Worm (Caenorhabditis elegans): Measurements from ENCODE around the gene C46F11.5.

DNA sequence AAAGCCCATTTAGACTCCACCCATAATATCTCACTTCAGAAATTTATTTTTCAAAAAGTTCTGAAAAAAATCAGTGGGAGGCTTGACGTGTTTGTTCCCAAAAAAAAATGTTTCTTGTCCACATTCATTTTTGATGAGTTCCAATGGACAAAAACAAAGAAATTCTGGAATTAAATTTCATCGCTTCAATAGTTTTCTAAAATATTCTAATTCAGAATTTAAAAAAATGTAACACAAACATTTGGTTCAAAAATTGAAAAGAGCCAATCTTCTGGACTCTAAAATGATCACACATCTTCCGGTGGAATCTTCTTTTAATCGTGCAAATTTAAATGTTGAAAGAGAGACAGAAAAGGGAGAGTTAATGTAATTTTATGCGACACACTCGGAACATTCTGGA lies 35.1 kb upstream of the C46F11.5 start:
- TF ChIP-seq fos-1 (tag; optimal IDR thresholded peaks at IDR 0.05) (no peak), nhr-12 (tag; optimal IDR thresholded peaks at IDR 0.05) (no peak), snpc-4 (tag; optimal IDR thresholded peaks at IDR 0.05) (no peak), nhr-237 (tag; optimal IDR thresholded peaks at IDR 0.05) (no peak), unc-39 (tag; optimal IDR thresholded peaks at IDR 0.05) (no peak), sea-2 (GFP tag; optimal IDR thresholded peaks at IDR 0.05) (no peak), R02D3.7 (tag; optimal IDR thresholded peaks at IDR 0.05) (no peak), ceh-16 (tag; optimal IDR thresholded peaks at IDR 0.05) (no peak), mdl-1 (tag; optimal IDR thresholded peaks at IDR 0.05) (no peak), ama-1 (optimal IDR thresholded peaks at IDR 0.05) (no peak), daf-12 (tag; optimal IDR thresholded peaks at IDR 0.05) (no peak), elt-2 (tag; optimal IDR thresholded peaks at IDR 0.05) (no peak), nfya-1 (tag; optimal IDR thresholded peaks at IDR 0.05; ENCODE audit: insufficient read depth) (no peak), ceh-9 (tag; optimal IDR thresholded peaks at IDR 0.05) (no peak)

Measured in whole organism, L3 larva.